Worm (Caenorhabditis elegans): Measurements from ENCODE around the gene F31D4.5.

F31D4.5 gene

ce11 chrV:20831867-20832266, 22.0 kb upstream of the F31D4.5 start:
- TF ChIP-seq ceh-83 (GFP tag; optimal IDR thresholded peaks at IDR 0.05): no peak
- peak; percentile 45 for TF ChIP-seq pha-4 (tag; optimal IDR thresholded peaks at IDR 0.05)

ce11 chrV:20832554-20832963, 21.3 kb upstream of the F31D4.5 start:
- TF ChIP-seq nhr-12 (tag; optimal IDR thresholded peaks at IDR 0.05) (no peak), elt-1 (tag; optimal IDR thresholded peaks at IDR 0.05; ENCODE audit: borderline replicate concordance, insufficient read depth) (no peak), snpc-4 (tag; optimal IDR thresholded peaks at IDR 0.05) (no peak), lsy-2 (tag; optimal IDR thresholded peaks at IDR 0.05) (no peak), tbx-8 (GFP tag; optimal IDR thresholded peaks at IDR 0.05) (no peak), flh-1 (GFP tag; optimal IDR thresholded peaks at IDR 0.05) (no peak), bed-3 (GFP tag; optimal IDR thresholded peaks at IDR 0.05) (peak; percentile 15), zip-8 (tag; optimal IDR thresholded peaks at IDR 0.05) (no peak), sem-2 (GFP tag; optimal IDR thresholded peaks at IDR 0.05) (no peak), ztf-11 (tag; optimal IDR thresholded peaks at IDR 0.05) (no peak), mep-1 (tag; optimal IDR thresholded peaks at IDR 0.05) (peak; percentile 52), M03D4.4 (tag; optimal IDR thresholded peaks at IDR 0.05) (no peak), hlh-1 (tag; optimal IDR thresholded peaks at IDR 0.05) (no peak), ceh-39 (tag; optimal IDR thresholded peaks at IDR 0.05) (no peak), unc-39 (tag; optimal IDR thresholded peaks at IDR 0.05) (no peak), sptf-1 (tag; optimal IDR thresholded peaks at IDR 0.05) (peak; percentile 63), nhr-76 (tag; optimal IDR thresholded peaks at IDR 0.05) (no peak), nhr-237 (tag; optimal IDR thresholded peaks at IDR 0.05) (no peak), mab-5 (tag; optimal IDR thresholded peaks at IDR 0.05) (no peak), nhr-28 (tag; optimal IDR thresholded peaks at IDR 0.05) (no peak), pha-4 (tag; optimal IDR thresholded peaks at IDR 0.05) (no peak), blmp-1 (tag; optimal IDR thresholded peaks at IDR 0.05) (no peak), lin-32 (GFP tag; optimal IDR thresholded peaks at IDR 0.05) (no peak), elt-3 (tag; optimal IDR thresholded peaks at IDR 0.05) (no peak), lin-13 (tag; optimal IDR thresholded peaks at IDR 0.05) (peak; percentile 7), nhr-2 (tag; optimal IDR thresholded peaks at IDR 0.05) (no peak), cnd-1 (tag; optimal IDR thresholded peaks at IDR 0.05) (no peak), ces-1 (GFP tag; optimal IDR thresholded peaks at IDR 0.05) (peak; percentile 90), ham-2 (GFP tag; optimal IDR thresholded peaks at IDR 0.05) (no peak)

ce11 chrV:20837765-20838164, 16.1 kb upstream of the F31D4.5 start, which contains the start of gene mrps-12:
mrps-12 (plus strand) TSS chrV:20838080.
- TF ChIP-seq ceh-83 (GFP tag; optimal IDR thresholded peaks at IDR 0.05) (peak; percentile 41), hlh-1 (tag; optimal IDR thresholded peaks at IDR 0.05) (no peak), elt-3 (tag; optimal IDR thresholded peaks at IDR 0.05) (no peak), ces-1 (GFP tag; optimal IDR thresholded peaks at IDR 0.05) (peak; percentile 10)

- TF ChIP-seq cnd-1 (tag; optimal IDR thresholded peaks at IDR 0.05) (no peak), ceh-43 (GFP tag; optimal IDR thresholded peaks at IDR 0.05) (no peak), mls-2 (tag; optimal IDR thresholded peaks at IDR 0.05) (no peak)
These were observed 15.3 kb upstream of the F31D4.5 start, which contains the start of gene exos-7 for ce11 chrV:20838565-20838964. exos-7 (plus strand) TSS chrV:20838865.

ce11 chrV:20841484-20841883, 12.4 kb upstream of the F31D4.5 start:
- TF ChIP-seq unc-39 (tag; optimal IDR thresholded peaks at IDR 0.05) (no peak), M03D4.4 (tag; optimal IDR thresholded peaks at IDR 0.05) (no peak), bed-3 (GFP tag; optimal IDR thresholded peaks at IDR 0.05) (no peak), pha-4 (tag; optimal IDR thresholded peaks at IDR 0.05) (no peak), lin-13 (tag; optimal IDR thresholded peaks at IDR 0.05) (no peak), zip-8 (tag; optimal IDR thresholded peaks at IDR 0.05) (no peak), ceh-83 (GFP tag; optimal IDR thresholded peaks at IDR 0.05) (no peak), nhr-2 (tag; optimal IDR thresholded peaks at IDR 0.05) (no peak), hlh-1 (tag; optimal IDR thresholded peaks at IDR 0.05) (no peak), blmp-1 (tag; optimal IDR thresholded peaks at IDR 0.05) (no peak), mls-2 (tag; optimal IDR thresholded peaks at IDR 0.05) (no peak), unc-120 (tag; optimal IDR thresholded peaks at IDR 0.05; ENCODE audit: poor library complexity, severe bottlenecking) (no peak), sptf-1 (tag; optimal IDR thresholded peaks at IDR 0.05) (no peak), ceh-39 (tag; optimal IDR thresholded peaks at IDR 0.05) (no peak), mab-5 (tag; optimal IDR thresholded peaks at IDR 0.05) (no peak), ces-1 (GFP tag; optimal IDR thresholded peaks at IDR 0.05) (no peak), elt-3 (tag; optimal IDR thresholded peaks at IDR 0.05) (no peak), elt-1 (tag; optimal IDR thresholded peaks at IDR 0.05; ENCODE audit: borderline replicate concordance, insufficient read depth) (no peak)
